Worm (Caenorhabditis elegans) whole organism, young adult: ENCODE measurements around the gene nape-2.

Source experiments
- F49E8.2 ChIP-seq: sonication (generic microtip); optimal IDR thresholded peaks from 3 replicates; lab custom pipeline; 2017; ENCODE audit warnings: missing genetic modification characterization, mild to moderate bottlenecking, missing compliant biosample characterization, antibody characterized with exemption, moderate library complexity; ENCODE audit not compliant: insufficient read depth
- attf-6 ChIP-seq: fragments of 200-800 bp; sonication (Bioruptor generic); IDR thresholded peaks from 2 replicates; pipeline ENCODE4 v1.3.6; 2022; ENCODE audit warnings: missing genetic modification reagents, missing genetic modification characterization, missing compliant biosample characterization
- ceh-58 ChIP-seq: fragments of 200-800 bp; sonication (Bioruptor generic); IDR thresholded peaks from 2 replicates; pipeline ENCODE4 v1.3.6; 2022; ENCODE audit warnings: missing genetic modification characterization, missing compliant biosample characterization
- ets-4 ChIP-seq: fragments of 200-800 bp; sonication (Bioruptor generic); optimal IDR thresholded peaks from 2 replicates; lab custom pipeline; 2018; ENCODE audit warnings: mild to moderate bottlenecking, missing genetic modification characterization, missing compliant biosample characterization
- sdz-38 ChIP-seq: sonication (generic microtip); optimal IDR thresholded peaks from 2 replicates; lab custom pipeline; 2016; ENCODE audit warnings: missing genotype, missing genetic modification characterization, missing compliant biosample characterization

DNA sequence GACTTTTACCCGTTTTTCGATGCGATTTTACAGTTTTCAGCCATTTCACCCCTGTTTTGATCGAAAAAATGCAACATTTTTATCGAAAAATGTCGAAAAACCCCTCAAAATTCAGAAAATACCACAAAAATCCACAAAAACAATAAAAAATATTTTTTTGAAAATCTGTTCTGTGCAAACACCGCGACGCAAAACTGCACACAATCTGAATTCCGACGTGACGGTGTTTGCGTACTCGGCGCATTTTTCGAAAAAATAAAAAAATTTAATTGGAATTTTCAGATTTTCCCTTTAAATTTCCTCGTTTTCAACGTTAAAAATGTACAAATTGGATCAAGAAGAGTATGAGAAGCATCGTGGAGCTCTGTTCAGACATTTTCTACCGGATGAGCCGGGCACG is 12.9 kb downstream of the nape-2 start, which contains the start of gene smgl-2:
- TF ChIP-seq sdz-38 (tag; lab: Kevin White, UChicago) (no peak), ets-4 (GFP tag; lab: Kevin White, UChicago) (no peak), ceh-58 (GFP tag; lab: Robert Waterston, UW) (no peak), F49E8.2 (tag; lab: Kevin White, UChicago) (no peak), attf-6 (no peak)
